Fruit fly (Drosophila melanogaster) whole organism, prepupa: ENCODE data around the gene Cnx99A.
A peak's percentile ranks its signal among the peaks of the same experiment; 100 is the strongest.

Experiments used
- CG34406 ChIP-seq: fragments of 200-800 bp; sonication (Bioruptor generic); optimal IDR thresholded peaks from 3 replicates; lab custom pipeline; 2016; ENCODE audit warnings: missing biosample characterization, missing genetic modification characterization
- Eip78C ChIP-seq: fragments of 200-800 bp; sonication (Bioruptor generic); peaks from one replicate; lab custom pipeline; 2016; ENCODE audit warnings: missing biosample characterization, missing genetic modification characterization
- Hr38 ChIP-seq: sonication (Bioruptor generic); optimal IDR thresholded peaks from 2 replicates; lab custom pipeline; 2016; ENCODE audit warnings: missing biosample characterization, missing genetic modification characterization
- Met ChIP-seq: fragments of 200-800 bp; sonication (Bioruptor generic); optimal IDR thresholded peaks from 3 replicates; lab custom pipeline; 2016; ENCODE audit warnings: missing biosample characterization, missing genetic modification characterization
- pdm3 ChIP-seq: fragments of 200-800 bp; sonication (Bioruptor generic); optimal IDR thresholded peaks from 3 replicates; lab custom pipeline; 2016; ENCODE audit warnings: missing biosample characterization, missing genetic modification characterization

DNA sequence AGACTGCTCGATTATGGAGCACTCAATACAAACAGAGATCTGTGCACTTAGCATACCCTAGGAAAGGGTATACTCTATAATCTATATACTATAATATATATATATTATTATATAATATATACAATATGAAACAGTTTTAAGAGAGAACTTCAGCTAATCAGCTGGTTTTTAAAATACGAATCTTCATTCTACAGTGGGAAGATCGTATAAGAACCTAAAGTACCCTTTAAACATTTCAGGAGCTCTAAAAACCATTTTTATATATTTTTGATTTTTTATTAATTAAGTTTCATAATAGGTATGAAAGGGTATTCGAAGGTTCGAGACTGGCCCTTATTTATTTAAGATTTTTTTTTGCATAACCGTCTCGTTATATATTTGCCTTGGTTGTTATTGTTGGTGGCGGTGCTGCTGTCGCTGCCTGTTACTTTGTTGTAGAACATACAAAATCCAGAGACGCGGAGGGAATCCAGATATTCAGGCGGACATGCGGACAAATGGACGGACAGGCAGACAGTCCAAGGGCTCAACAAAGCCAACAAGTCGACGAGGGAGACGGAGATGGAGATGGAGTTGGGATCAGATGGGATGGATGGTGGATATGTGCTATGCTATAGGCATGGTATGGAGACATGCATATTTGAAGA lies 39.8 kb downstream of the Cnx99A start:
- TF ChIP-seq Eip78C (GFP tag; lab: Kevin White, UChicago) (peak; percentile 66), Hr38 (GFP tag; lab: Kevin White, UChicago) (no peak), pdm3 (peak; percentile 20), Met (GFP tag; lab: Kevin White, UChicago) (no peak), CG34406 (GFP tag; lab: Kevin White, UChicago) (peak; percentile 13)
